Worm (Caenorhabditis elegans): ENCODE results near the gene F59A7.7.

Gene F59A7.7

ce11 chrV:1969690-1970089, 42.2 kb upstream of the F59A7.7 start:
- TF ChIP-seq elt-3 (tag; optimal IDR thresholded peaks at IDR 0.05) (no peak), lin-13 (tag; optimal IDR thresholded peaks at IDR 0.05) (no peak), elt-1 (tag; optimal IDR thresholded peaks at IDR 0.05; ENCODE audit: borderline replicate concordance, insufficient read depth) (no peak), hlh-1 (tag; optimal IDR thresholded peaks at IDR 0.05) (no peak), nhr-76 (tag; optimal IDR thresholded peaks at IDR 0.05) (no peak), lsy-2 (tag; optimal IDR thresholded peaks at IDR 0.05) (no peak)

ce11 chrV:1975049-1975448, 36.8 kb upstream of the F59A7.7 start, which contains the start of gene fbxa-201:
Gene fbxa-201 (plus strand): TSS chrV:1975349.
- TF ChIP-seq cnd-1 (tag; optimal IDR thresholded peaks at IDR 0.05), result no peak
- no peak for TF ChIP-seq unc-39 (tag; optimal IDR thresholded peaks at IDR 0.05)
- no peak for TF ChIP-seq mab-5 (tag; optimal IDR thresholded peaks at IDR 0.05)
- TF ChIP-seq zip-8 (tag; optimal IDR thresholded peaks at IDR 0.05), result no peak
- no peak for TF ChIP-seq snpc-4 (tag; optimal IDR thresholded peaks at IDR 0.05)
- no peak for TF ChIP-seq nhr-76 (tag; optimal IDR thresholded peaks at IDR 0.05)
- no peak for TF ChIP-seq sem-2 (GFP tag; optimal IDR thresholded peaks at IDR 0.05)
- no peak for TF ChIP-seq ceh-39 (tag; optimal IDR thresholded peaks at IDR 0.05)
- TF ChIP-seq elt-1 (tag; optimal IDR thresholded peaks at IDR 0.05; ENCODE audit: borderline replicate concordance, insufficient read depth), result no peak
- TF ChIP-seq bed-3 (GFP tag; optimal IDR thresholded peaks at IDR 0.05), result no peak
- no peak for TF ChIP-seq nhr-2 (tag; optimal IDR thresholded peaks at IDR 0.05)

- TF ChIP-seq nhr-237 (tag; optimal IDR thresholded peaks at IDR 0.05) (no peak), ceh-43 (GFP tag; optimal IDR thresholded peaks at IDR 0.05) (no peak), snpc-4 (tag; optimal IDR thresholded peaks at IDR 0.05) (no peak), lin-32 (GFP tag; optimal IDR thresholded peaks at IDR 0.05) (no peak), lsy-2 (tag; optimal IDR thresholded peaks at IDR 0.05) (no peak), sem-2 (GFP tag; optimal IDR thresholded peaks at IDR 0.05) (no peak), pha-4 (tag; optimal IDR thresholded peaks at IDR 0.05) (no peak), lin-13 (tag; optimal IDR thresholded peaks at IDR 0.05) (no peak), blmp-1 (tag; optimal IDR thresholded peaks at IDR 0.05) (no peak)
Measured at ce11 chrV:1978968-1979367, 32.9 kb upstream of the F59A7.7 start, which contains the start of gene T08B1.4. Gene T08B1.4 (plus strand): TSS chrV:1979268.

- TF ChIP-seq sptf-1 (tag; optimal IDR thresholded peaks at IDR 0.05), result no peak
- TF ChIP-seq mab-5 (tag; optimal IDR thresholded peaks at IDR 0.05), result no peak
- no peak for TF ChIP-seq elt-3 (tag; optimal IDR thresholded peaks at IDR 0.05)
- TF ChIP-seq nhr-2 (tag; optimal IDR thresholded peaks at IDR 0.05), result no peak
- no peak for TF ChIP-seq nhr-12 (tag; optimal IDR thresholded peaks at IDR 0.05)
- no peak for TF ChIP-seq ceh-39 (tag; optimal IDR thresholded peaks at IDR 0.05)
- TF ChIP-seq drap-1 (GFP tag; optimal IDR thresholded peaks at IDR 0.05), result no peak
- TF ChIP-seq lsy-2 (tag; optimal IDR thresholded peaks at IDR 0.05), result no peak
Measured at ce11 chrV:1986954-1987353, 24.9 kb upstream of the F59A7.7 start, which contains the start of gene T08B1.1. Gene T08B1.1 (minus strand): TSS chrV:1987045.

- TF ChIP-seq zip-8 (tag; optimal IDR thresholded peaks at IDR 0.05) (no peak), ceh-43 (GFP tag; optimal IDR thresholded peaks at IDR 0.05) (no peak), hlh-1 (tag; optimal IDR thresholded peaks at IDR 0.05) (no peak), unc-120 (tag; optimal IDR thresholded peaks at IDR 0.05; ENCODE audit: poor library complexity, severe bottlenecking) (no peak), cnd-1 (tag; optimal IDR thresholded peaks at IDR 0.05) (no peak), ham-2 (GFP tag; optimal IDR thresholded peaks at IDR 0.05) (no peak), nhr-28 (tag; optimal IDR thresholded peaks at IDR 0.05) (no peak), ceh-39 (tag; optimal IDR thresholded peaks at IDR 0.05) (no peak), unc-39 (tag; optimal IDR thresholded peaks at IDR 0.05) (no peak), nhr-237 (tag; optimal IDR thresholded peaks at IDR 0.05) (no peak), ceh-83 (GFP tag; optimal IDR thresholded peaks at IDR 0.05) (no peak), snpc-4 (tag; optimal IDR thresholded peaks at IDR 0.05) (no peak), ces-1 (GFP tag; optimal IDR thresholded peaks at IDR 0.05) (no peak), M03D4.4 (tag; optimal IDR thresholded peaks at IDR 0.05) (no peak), unc-62 (GFP tag; optimal IDR thresholded peaks at IDR 0.05) (no peak), ztf-11 (tag; optimal IDR thresholded peaks at IDR 0.05) (no peak), elt-1 (tag; optimal IDR thresholded peaks at IDR 0.05; ENCODE audit: borderline replicate concordance, insufficient read depth) (no peak), flh-1 (GFP tag; optimal IDR thresholded peaks at IDR 0.05) (no peak)
Measured at ce11 chrV:1989220-1989619, 22.7 kb upstream of the F59A7.7 start.

Data from whole organism, mixed stage, embryonic.